Worm (Caenorhabditis elegans): Measurements from ENCODE around the gene ZK512.11.
A peak's percentile ranks its signal among the peaks of the same experiment; 100 is the strongest.

The ZK512.11 gene

DNA sequence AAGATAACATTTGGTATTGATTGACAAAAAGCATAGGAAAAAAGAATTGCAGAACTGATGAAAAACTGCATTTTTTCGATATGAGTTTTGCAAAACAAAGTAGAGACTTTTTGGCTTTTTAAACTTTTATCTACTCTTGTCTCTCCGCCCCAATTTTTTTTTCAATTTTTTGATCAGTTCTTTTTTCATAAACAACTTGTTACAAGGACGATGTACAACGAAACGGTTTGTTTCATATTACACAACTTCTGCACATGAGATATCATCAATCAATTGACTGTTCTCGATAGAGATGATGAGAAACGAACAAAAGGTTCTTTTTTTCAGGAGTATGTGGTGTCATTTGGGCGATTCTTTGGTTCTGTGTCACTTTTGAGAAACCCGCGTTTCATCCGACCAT, 5.4 kb upstream of the ZK512.11 start, which contains the start of gene ZK512.7:
Gene ZK512.7 (minus strand): TSS at position 101 of the 400 bp plus-strand sequence.
- no peak for TF ChIP-seq ceh-83 (GFP tag; optimal IDR thresholded peaks at IDR 0.05)
- no peak for TF ChIP-seq nhr-237 (tag; optimal IDR thresholded peaks at IDR 0.05)
- no peak for TF ChIP-seq pha-4 (tag; optimal IDR thresholded peaks at IDR 0.05)
- TF ChIP-seq cnd-1 (tag; optimal IDR thresholded peaks at IDR 0.05), result no peak
- no peak for TF ChIP-seq mep-1 (tag; optimal IDR thresholded peaks at IDR 0.05)
- TF ChIP-seq nhr-2 (tag; optimal IDR thresholded peaks at IDR 0.05), result no peak
- no peak for TF ChIP-seq lin-13 (tag; optimal IDR thresholded peaks at IDR 0.05)
- TF ChIP-seq sem-2 (GFP tag; optimal IDR thresholded peaks at IDR 0.05), result no peak
- no peak for TF ChIP-seq nhr-12 (tag; optimal IDR thresholded peaks at IDR 0.05)
- no peak for TF ChIP-seq ham-2 (GFP tag; optimal IDR thresholded peaks at IDR 0.05)
- no peak for TF ChIP-seq lin-32 (GFP tag; optimal IDR thresholded peaks at IDR 0.05)
- TF ChIP-seq tbx-8 (GFP tag; optimal IDR thresholded peaks at IDR 0.05), result no peak
- no peak for TF ChIP-seq ztf-11 (tag; optimal IDR thresholded peaks at IDR 0.05)
- TF ChIP-seq elt-3 (tag; optimal IDR thresholded peaks at IDR 0.05), result no peak
- TF ChIP-seq unc-62 (GFP tag; optimal IDR thresholded peaks at IDR 0.05), result no peak

DNA sequence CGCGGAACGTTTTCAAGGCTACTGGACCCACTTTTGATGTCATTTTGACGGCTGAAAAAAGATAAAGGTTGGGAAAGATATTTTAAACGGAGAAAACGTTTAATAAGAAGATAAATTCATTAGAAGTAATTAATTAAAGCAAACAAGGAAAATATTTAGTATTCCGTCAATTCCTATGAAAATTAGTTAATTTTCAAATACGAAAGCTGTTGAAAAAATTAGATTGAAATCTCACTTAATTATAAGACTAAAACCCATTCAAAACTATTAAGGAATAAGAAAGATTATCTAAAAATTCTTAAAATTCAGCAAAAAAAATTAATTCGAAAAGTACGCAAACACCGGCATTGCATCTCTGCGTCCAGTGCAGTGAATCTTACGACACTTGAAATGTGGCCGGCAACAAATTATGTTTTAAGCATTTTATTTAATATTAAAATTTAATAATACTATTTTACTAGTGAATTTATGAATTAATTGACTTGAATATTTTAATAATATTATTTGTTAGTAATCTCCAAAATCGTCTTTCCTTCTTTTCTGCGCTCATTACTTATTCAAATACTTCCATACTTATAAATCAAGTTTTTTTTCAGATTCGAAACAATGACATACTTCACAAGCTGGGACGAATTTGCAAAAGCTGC, 856 bp downstream of the ZK512.11 start, which contains the start of the genes ZK512.2 and ZK512.4:
Gene ZK512.2 (minus strand): TSS at position 51 of the 647 bp plus-strand sequence.
Gene ZK512.4 (plus strand): TSS at position 597 of the 647 bp plus-strand sequence.
- TF ChIP-seq lsy-2 (tag; optimal IDR thresholded peaks at IDR 0.05), result peak; percentile 24
- no peak for TF ChIP-seq elt-1 (tag; optimal IDR thresholded peaks at IDR 0.05; ENCODE audit: borderline replicate concordance, insufficient read depth)
- TF ChIP-seq ces-1 (GFP tag; optimal IDR thresholded peaks at IDR 0.05), result peak; percentile 53
- TF ChIP-seq blmp-1 (tag; optimal IDR thresholded peaks at IDR 0.05), result no peak

DNA sequence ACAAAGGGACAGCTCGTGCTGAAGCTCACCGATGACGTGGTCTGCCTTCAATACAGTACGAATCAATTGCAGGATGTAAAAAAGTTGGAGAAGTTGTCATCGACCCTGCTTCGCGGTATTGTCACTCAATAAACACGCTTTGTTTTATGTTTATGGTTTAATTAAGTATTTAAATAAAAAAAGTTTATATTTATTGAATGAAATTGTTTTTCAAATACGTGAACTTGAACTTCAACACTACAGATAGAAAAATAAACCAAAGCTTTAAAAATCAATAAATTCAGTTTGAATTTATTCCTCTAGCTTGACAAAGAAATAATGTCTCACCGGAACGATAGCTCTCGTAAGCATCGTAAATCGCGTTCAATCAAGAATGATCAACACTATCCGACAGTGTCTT, 1.8 kb downstream of the ZK512.11 start, which contains the start of gene ZK512.8:
Gene ZK512.8 (plus strand): TSS at position 301 of the 400 bp plus-strand sequence.
- TF ChIP-seq blmp-1 (tag; optimal IDR thresholded peaks at IDR 0.05) (no peak), nhr-237 (tag; optimal IDR thresholded peaks at IDR 0.05) (no peak), mep-1 (tag; optimal IDR thresholded peaks at IDR 0.05) (no peak), nhr-2 (tag; optimal IDR thresholded peaks at IDR 0.05) (no peak), ham-2 (GFP tag; optimal IDR thresholded peaks at IDR 0.05) (no peak), flh-1 (GFP tag; optimal IDR thresholded peaks at IDR 0.05) (no peak), sptf-1 (tag; optimal IDR thresholded peaks at IDR 0.05) (no peak), bed-3 (GFP tag; optimal IDR thresholded peaks at IDR 0.05) (no peak), M03D4.4 (tag; optimal IDR thresholded peaks at IDR 0.05) (no peak), zip-8 (tag; optimal IDR thresholded peaks at IDR 0.05) (no peak), mab-5 (tag; optimal IDR thresholded peaks at IDR 0.05) (no peak), elt-3 (tag; optimal IDR thresholded peaks at IDR 0.05) (no peak), tbx-8 (GFP tag; optimal IDR thresholded peaks at IDR 0.05) (no peak), hlh-1 (tag; optimal IDR thresholded peaks at IDR 0.05) (no peak), ceh-43 (GFP tag; optimal IDR thresholded peaks at IDR 0.05) (no peak), lsy-2 (tag; optimal IDR thresholded peaks at IDR 0.05) (no peak), nhr-12 (tag; optimal IDR thresholded peaks at IDR 0.05) (no peak), drap-1 (GFP tag; optimal IDR thresholded peaks at IDR 0.05) (no peak), sem-2 (GFP tag; optimal IDR thresholded peaks at IDR 0.05) (no peak), lin-32 (GFP tag; optimal IDR thresholded peaks at IDR 0.05) (no peak)

DNA sequence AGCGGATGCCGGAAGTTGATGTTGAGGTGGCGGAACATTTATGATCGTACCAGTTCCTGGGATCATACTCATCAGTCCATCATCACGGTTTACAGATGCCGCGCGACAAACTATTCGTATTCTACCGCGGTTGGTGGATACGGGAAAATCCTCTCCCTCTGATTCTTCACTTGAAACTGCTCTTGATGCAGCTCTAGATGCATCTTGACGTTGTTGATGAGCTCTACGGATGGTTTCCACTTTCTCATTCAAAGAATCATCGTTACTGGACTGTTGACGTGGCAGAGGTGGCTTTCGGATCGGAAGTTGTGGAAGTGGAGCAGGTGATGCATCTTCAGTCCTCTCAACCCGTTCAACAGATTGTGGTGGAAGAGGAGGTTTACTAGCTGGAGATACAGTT, 5.1 kb downstream of the ZK512.11 start:
- no peak for TF ChIP-seq lin-13 (tag; optimal IDR thresholded peaks at IDR 0.05)
- no peak for TF ChIP-seq lsy-2 (tag; optimal IDR thresholded peaks at IDR 0.05)

DNA sequence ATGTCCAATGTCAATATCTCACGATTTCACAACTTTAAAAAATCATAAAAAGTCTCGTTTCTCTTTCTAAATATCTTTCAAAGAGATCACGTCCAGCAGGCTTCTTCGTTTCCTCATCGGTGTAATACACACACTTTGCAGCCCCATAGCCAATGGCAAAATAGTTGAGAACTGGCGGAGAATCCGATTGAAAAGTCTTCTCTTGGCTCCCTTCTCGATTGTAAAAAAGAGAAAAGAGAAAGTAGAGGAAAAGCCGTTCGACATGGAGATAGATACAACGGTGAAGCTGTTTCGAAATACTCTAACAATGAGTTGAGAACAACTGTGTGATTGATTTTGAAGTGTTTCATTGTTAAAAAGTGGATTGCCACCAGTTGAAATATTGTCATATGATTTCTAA, 7.8 kb downstream of the ZK512.11 start:
- peak; percentile 5 for TF ChIP-seq unc-62 (GFP tag; optimal IDR thresholded peaks at IDR 0.05)
- TF ChIP-seq elt-1 (tag; optimal IDR thresholded peaks at IDR 0.05; ENCODE audit: borderline replicate concordance, insufficient read depth), result no peak
- TF ChIP-seq pha-4 (tag; optimal IDR thresholded peaks at IDR 0.05), result no peak
- peak; percentile 53 for TF ChIP-seq unc-120 (tag; optimal IDR thresholded peaks at IDR 0.05; ENCODE audit: poor library complexity, severe bottlenecking)
- no peak for TF ChIP-seq snpc-4 (tag; optimal IDR thresholded peaks at IDR 0.05)
- TF ChIP-seq flh-1 (GFP tag; optimal IDR thresholded peaks at IDR 0.05), result no peak
- no peak for TF ChIP-seq lsy-2 (tag; optimal IDR thresholded peaks at IDR 0.05)
- peak; percentile 34 for TF ChIP-seq hlh-1 (tag; optimal IDR thresholded peaks at IDR 0.05)
- no peak for TF ChIP-seq mep-1 (tag; optimal IDR thresholded peaks at IDR 0.05)
